Worm (Caenorhabditis elegans): Measurements from ENCODE around the gene M01H9.10.

The M01H9.10 gene

DNA sequence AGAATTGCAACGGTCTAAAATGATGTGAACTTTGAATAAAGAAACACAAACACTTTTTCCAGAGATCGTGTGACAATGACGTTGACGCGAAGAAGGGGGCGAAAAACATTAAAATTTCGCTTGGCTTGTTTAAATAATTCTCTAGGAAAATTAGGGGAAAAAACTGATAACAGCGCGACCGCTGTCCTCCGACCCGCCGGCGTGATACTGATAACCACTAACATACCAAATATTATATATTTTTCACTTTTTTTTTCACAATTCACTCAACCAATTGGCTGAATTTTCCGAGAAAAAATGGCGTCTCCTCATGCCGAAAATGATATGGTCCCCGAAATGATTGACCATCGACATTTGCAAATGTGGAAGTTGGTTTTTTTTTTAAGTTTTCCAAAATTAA lies 30.1 kb downstream of the M01H9.10 start (continued):
- TF ChIP-seq ceh-91 (GFP tag; IDR thresholded peaks at IDR 0.05): peak; percentile 22
- no peak for TF ChIP-seq snpc-3.4 (tag; optimal IDR thresholded peaks at IDR 0.05)
- no peak for TF ChIP-seq mel-28 (tag; optimal IDR thresholded peaks at IDR 0.05; ENCODE audit: borderline replicate concordance)
- no peak for TF ChIP-seq lsl-1 (GFP tag; optimal IDR thresholded peaks at IDR 0.05)
- no peak for TF ChIP-seq F57A8.1 (GFP tag; optimal IDR thresholded peaks at IDR 0.05)
- TF ChIP-seq unc-130 (GFP tag; optimal IDR thresholded peaks at IDR 0.05): no peak
- no peak for TF ChIP-seq tlf-1 (GFP tag; optimal IDR thresholded peaks at IDR 0.05)
- no peak for TF ChIP-seq akir-1 (GFP tag; optimal IDR thresholded peaks at IDR 0.05)
- no peak for TF ChIP-seq F22D6.2 (tag; optimal IDR thresholded peaks at IDR 0.05)
- no peak for TF ChIP-seq F39B2.1 (GFP tag; IDR thresholded peaks at IDR 0.05)
- no peak for TF ChIP-seq tbx-9 (tag; optimal IDR thresholded peaks at IDR 0.05; ENCODE audit: borderline replicate concordance)
- no peak for TF ChIP-seq sptf-2 (GFP tag; optimal IDR thresholded peaks at IDR 0.05)
- peak; percentile 18 for TF ChIP-seq die-1 (tag; optimal IDR thresholded peaks at IDR 0.05)
- TF ChIP-seq D2030.7 (GFP tag; IDR thresholded peaks at IDR 0.05): peak; percentile 35; the same call in 1 of the 2 replicates
- TF ChIP-seq lin-35 (GFP tag; optimal IDR thresholded peaks at IDR 0.05): peak in 1 of 3 experiments; percentile 50
- peak; percentile 2 for TF ChIP-seq xnd-1 (tag; optimal IDR thresholded peaks at IDR 0.05)
- no peak for TF ChIP-seq bed-2 (GFP tag; IDR thresholded peaks at IDR 0.05)
- TF ChIP-seq ets-4 (GFP tag; optimal IDR thresholded peaks at IDR 0.05): no peak
- TF ChIP-seq tbp1 (GFP tag; optimal IDR thresholded peaks at IDR 0.05): peak; percentile 43
- TF ChIP-seq F23B12.7 (tag; optimal IDR thresholded peaks at IDR 0.05; ENCODE audit: insufficient read depth): no peak
- TF ChIP-seq zfh-2 (GFP tag; conservative IDR thresholded peaks at IDR 0.05): no peak
- TF ChIP-seq lin-54 (GFP tag; optimal IDR thresholded peaks at IDR 0.05): peak; percentile 4
- peak; percentile 72 for TF ChIP-seq B0336.3 (GFP tag; IDR thresholded peaks at IDR 0.05)
- TF ChIP-seq somi-1 (GFP tag; optimal IDR thresholded peaks at IDR 0.05): no peak
- TF ChIP-seq cebp-2 (GFP tag; IDR thresholded peaks at IDR 0.05): no peak
- no peak for TF ChIP-seq Y53G8AR.9 (GFP tag; conservative IDR thresholded peaks at IDR 0.05)
- peak; percentile 51 for TF ChIP-seq F10E7.11 (tag; optimal IDR thresholded peaks at IDR 0.05)
- TF ChIP-seq Y79H2A.3 (GFP tag; conservative IDR thresholded peaks at IDR 0.05): peak; percentile 40; the same call in 1 of the 2 replicates
- TF ChIP-seq cebp-1 (GFP tag; IDR thresholded peaks at IDR 0.05): no peak
- peak; percentile 56 for TF ChIP-seq cebp-1 (tag; optimal IDR thresholded peaks at IDR 0.05)
- TF ChIP-seq F52B5.7 (tag; optimal IDR thresholded peaks at IDR 0.05): peak; percentile 52
- peak; percentile 39; the same call in 1 of the 2 replicates for TF ChIP-seq rcor-1 (GFP tag; IDR thresholded peaks at IDR 0.05)
- no peak for TF ChIP-seq rpc-1 (optimal IDR thresholded peaks at IDR 0.05)
- TF ChIP-seq rpc-1 (tag; optimal IDR thresholded peaks at IDR 0.05): no peak
- no peak for TF ChIP-seq ztf-26 (tag; optimal IDR thresholded peaks at IDR 0.05)
- no peak for TF ChIP-seq snpc-1.3 (tag; optimal IDR thresholded peaks at IDR 0.05; ENCODE audit: insufficient read depth)
- no peak for TF ChIP-seq zim-3 (tag; optimal IDR thresholded peaks at IDR 0.05)
- TF ChIP-seq let-526 (GFP tag; IDR thresholded peaks at IDR 0.05): no peak
- no peak for TF ChIP-seq lir-1 (GFP tag; conservative IDR thresholded peaks at IDR 0.05)
- TF ChIP-seq nfya-1 (tag; optimal IDR thresholded peaks at IDR 0.05; ENCODE audit: borderline replicate concordance, insufficient read depth): no peak
- no peak for TF ChIP-seq F57C9.4 (tag; optimal IDR thresholded peaks at IDR 0.05)
- TF ChIP-seq egl-44 (GFP tag; IDR thresholded peaks at IDR 0.05): 0 out of 2 replicates have a peak, but pooled peaks have one; percentile 24
- TF ChIP-seq madf-6 (GFP tag; IDR thresholded peaks at IDR 0.05): peak; percentile 46; the same call in 1 of the 2 replicates
- no peak for TF ChIP-seq sea-2 (GFP tag; IDR thresholded peaks at IDR 0.05)
- TF ChIP-seq F33H1.4 (GFP tag; IDR thresholded peaks at IDR 0.05): peak; percentile 39
- TF ChIP-seq nhr-80 (tag; optimal IDR thresholded peaks at IDR 0.05): peak; percentile 80
- peak; percentile 38; the same call in 1 of the 2 replicates for TF ChIP-seq mcd-1 (GFP tag; IDR thresholded peaks at IDR 0.05)
- TF ChIP-seq attf-3 (GFP tag; conservative IDR thresholded peaks at IDR 0.05): 0 out of 2 replicates have a peak, but pooled peaks have one; percentile 9
